Fruit fly (Drosophila melanogaster) whole organism, embryonic: Measurements from ENCODE around the gene CG31752.

ENCODE experiments used
- Atf3 ChIP-seq: fragments of 200-800 bp; sonication (Bioruptor generic); optimal IDR thresholded peaks from 3 replicates; lab custom pipeline; 2016; ENCODE audit warnings: missing biosample characterization, missing genetic modification characterization
- Bdp1 ChIP-seq: fragments of 200-800 bp; sonication (Bioruptor generic); optimal IDR thresholded peaks from 3 replicates; lab custom pipeline; 2016; ENCODE audit warnings: missing biosample characterization, missing genetic modification characterization
- Bgb ChIP-seq: fragments of 200-800 bp; sonication (Bioruptor generic); IDR thresholded peaks from 2 replicates; pipeline ENCODE4 v1.3.6; 2022; ENCODE audit warnings: missing biosample characterization, missing genetic modification characterization; ENCODE audit not compliant: partially characterized antibody
- CG11398 ChIP-seq: fragments of 200-800 bp; sonication (Bioruptor generic); optimal IDR thresholded peaks from 2 replicates; lab custom pipeline; 2016; ENCODE audit warnings: missing biosample characterization, missing genetic modification characterization
- CG12155 ChIP-seq: fragments of 200-800 bp; sonication (Bioruptor generic); optimal IDR thresholded peaks from 3 replicates; lab custom pipeline; 2016; ENCODE audit warnings: missing biosample characterization, missing genetic modification characterization
- CG12391 ChIP-seq: fragments of 200-800 bp; sonication (Bioruptor generic); optimal IDR thresholded peaks from 3 replicates; lab custom pipeline; 2018; ENCODE audit warnings: missing biosample characterization, mild to moderate bottlenecking, missing genetic modification characterization, moderate library complexity
- CG13775 ChIP-seq: fragments of 200-800 bp; sonication (Bioruptor generic); optimal IDR thresholded peaks from 3 replicates; lab custom pipeline; 2017; ENCODE audit warnings: missing biosample characterization, mild to moderate bottlenecking, missing genetic modification characterization
- CG13894 ChIP-seq: fragments of 200-800 bp; sonication (Bioruptor generic); optimal IDR thresholded peaks from 3 replicates; lab custom pipeline; 2018; ENCODE audit warnings: missing biosample characterization, mild to moderate bottlenecking, missing genetic modification characterization, moderate library complexity
- CG1832 ChIP-seq: fragments of 200-800 bp; sonication (Bioruptor generic); optimal IDR thresholded peaks from 2 replicates; lab custom pipeline; 2017; ENCODE audit warnings: missing biosample characterization, mild to moderate bottlenecking, missing genetic modification characterization, inconsistent platforms
- CG18476 ChIP-seq: fragments of 200-800 bp; sonication (Bioruptor generic); optimal IDR thresholded peaks from 2 replicates; lab custom pipeline; 2016; ENCODE audit warnings: missing biosample characterization, mild to moderate bottlenecking, missing genetic modification characterization
- CG2129 ChIP-seq: fragments of 200-800 bp; sonication (Bioruptor generic); IDR thresholded peaks from 2 replicates; pipeline ENCODE4 v1.3.6; 2022; ENCODE audit warnings: missing biosample characterization, missing genetic modification characterization; ENCODE audit not compliant: partially characterized antibody
- CG31365 ChIP-seq: fragments of 200-800 bp; sonication (Bioruptor generic); optimal IDR thresholded peaks from 2 replicates; lab custom pipeline; 2018; ENCODE audit warnings: missing biosample characterization, mild to moderate bottlenecking, missing genetic modification characterization
- CG42726 ChIP-seq: fragments of 200-800 bp; sonication (Bioruptor generic); IDR thresholded peaks from 2 replicates; pipeline ENCODE4 v1.3.6; 2022; ENCODE audit warnings: missing biosample characterization, missing genetic modification characterization; ENCODE audit not compliant: partially characterized antibody
- CG6175 ChIP-seq: fragments of 200-800 bp; sonication (Bioruptor generic); IDR thresholded peaks from 3 replicates; pipeline ENCODE4 v1.3.6; 2022; ENCODE audit warnings: missing biosample characterization, missing genetic modification characterization
- CG6791 ChIP-seq: fragments of 200-800 bp; sonication (Bioruptor generic); IDR thresholded peaks from 3 replicates; pipeline ENCODE4 v1.3.6; 2022; ENCODE audit warnings: missing biosample characterization, missing genetic modification characterization; ENCODE audit not compliant: partially characterized antibody
- CG7372 ChIP-seq: fragments of 200-800 bp; sonication (Bioruptor generic); IDR thresholded peaks from 2 replicates; pipeline ENCODE4 v1.3.6; 2022; ENCODE audit warnings: missing biosample characterization, missing genetic modification characterization
- CG7839 ChIP-seq: fragments of 200-800 bp; sonication (Bioruptor generic); optimal IDR thresholded peaks from 3 replicates; lab custom pipeline; 2018; ENCODE audit warnings: missing biosample characterization, mild to moderate bottlenecking, missing genetic modification characterization, moderate library complexity
- CG7928 ChIP-seq: fragments of 200-800 bp; sonication (Bioruptor generic); optimal IDR thresholded peaks from 2 replicates; lab custom pipeline; 2017; ENCODE audit warnings: missing biosample characterization, mild to moderate bottlenecking, missing genetic modification characterization
- CG8359 ChIP-seq: fragments of 200-800 bp; sonication (Bioruptor generic); optimal IDR thresholded peaks from 2 replicates; lab custom pipeline; 2017; ENCODE audit warnings: missing biosample characterization, mild to moderate bottlenecking, missing genetic modification characterization, borderline replicate concordance
- CG8765 ChIP-seq: fragments of 200-800 bp; sonication (Bioruptor generic); IDR thresholded peaks from 2 replicates; pipeline ENCODE4 v1.3.6; 2022; ENCODE audit warnings: missing biosample characterization, missing genetic modification characterization
- CG9817 ChIP-seq: fragments of 200-800 bp; sonication (Bioruptor generic); optimal IDR thresholded peaks from 2 replicates; lab custom pipeline; 2018; ENCODE audit warnings: missing biosample characterization, mild to moderate bottlenecking, missing genetic modification characterization, moderate library complexity
- Mad ChIP-seq: fragments of 200-800 bp; sonication (Bioruptor generic); optimal IDR thresholded peaks from 2 replicates; lab custom pipeline; 2016; ENCODE audit warnings: missing biosample characterization, missing genetic modification characterization
- Max ChIP-seq: fragments of 200-800 bp; sonication (Bioruptor generic); optimal IDR thresholded peaks from 2 replicates; lab custom pipeline; 2016; ENCODE audit warnings: missing biosample characterization, mild to moderate bottlenecking, missing genetic modification characterization
- Mrtf ChIP-seq: fragments of 200-800 bp; sonication (Bioruptor generic); IDR thresholded peaks from 3 replicates; pipeline ENCODE4 v1.3.6; 2022; ENCODE audit warnings: missing biosample characterization, missing genetic modification characterization
- NC2β ChIP-seq: fragments of 200-800 bp; sonication (Bioruptor generic); optimal IDR thresholded peaks from 2 replicates; lab custom pipeline; 2016; ENCODE audit warnings: missing biosample characterization, missing genetic modification characterization
- Ptx1 ChIP-seq: fragments of 200-800 bp; sonication (Bioruptor generic); IDR thresholded peaks from 2 replicates; pipeline ENCODE4 v1.3.6; 2022; ENCODE audit warnings: missing biosample characterization, missing genetic modification characterization
- Rx ChIP-seq: fragments of 200-800 bp; sonication (Bioruptor generic); IDR thresholded peaks from 2 replicates; pipeline ENCODE4 v1.3.6; 2022; ENCODE audit warnings: missing biosample characterization, missing genetic modification characterization
- Spps ChIP-seq: fragments of 200-800 bp; sonication (Bioruptor generic); optimal IDR thresholded peaks from 2 replicates; lab custom pipeline; 2018; ENCODE audit warnings: missing biosample characterization, mild to moderate bottlenecking, missing genetic modification characterization
- ab ChIP-seq: fragments of 200-800 bp; sonication (Bioruptor generic); optimal IDR thresholded peaks from 2 replicates; lab custom pipeline; 2016; ENCODE audit warnings: missing biosample characterization, missing genetic modification characterization
- al ChIP-seq: fragments of 200-800 bp; sonication (Bioruptor generic); IDR thresholded peaks from 2 replicates; pipeline ENCODE4 v1.3.6; 2022; ENCODE audit warnings: missing biosample characterization, missing genetic modification characterization
- amos ChIP-seq: fragments of 200-800 bp; sonication (Bioruptor generic); IDR thresholded peaks from 2 replicates; pipeline ENCODE4 v1.3.6; 2022; ENCODE audit warnings: missing biosample characterization, missing genetic modification characterization; ENCODE audit not compliant: partially characterized antibody
- aop ChIP-seq: fragments of 200-800 bp; sonication (Bioruptor generic); IDR thresholded peaks from 2 replicates; pipeline ENCODE4 v1.3.6; 2022; ENCODE audit warnings: missing biosample characterization, missing genetic modification characterization
- ash1 ChIP-seq: fragments of 200-800 bp; sonication (Bioruptor generic); optimal IDR thresholded peaks from 2 replicates; lab custom pipeline; 2018; ENCODE audit warnings: missing biosample characterization, mild to moderate bottlenecking, missing genetic modification characterization
- btn ChIP-seq: fragments of 200-800 bp; sonication (Bioruptor generic); optimal IDR thresholded peaks from 2 replicates; lab custom pipeline; 2016; ENCODE audit warnings: missing biosample characterization, missing genetic modification characterization
- grn ChIP-seq: fragments of 200-800 bp; sonication (Bioruptor generic); optimal IDR thresholded peaks from 3 replicates; lab custom pipeline; 2017; ENCODE audit warnings: missing biosample characterization, missing genetic modification characterization
- inv ChIP-seq: fragments of 200-800 bp; sonication (Bioruptor generic); IDR thresholded peaks from 2 replicates; pipeline ENCODE4 v1.3.6; 2022; ENCODE audit warnings: missing biosample characterization, missing genetic modification characterization; ENCODE audit not compliant: partially characterized antibody
- psq ChIP-seq: fragments of 200-800 bp; sonication (Bioruptor generic); optimal IDR thresholded peaks from 2 replicates; lab custom pipeline; 2017; ENCODE audit warnings: missing biosample characterization, missing genetic modification characterization
- ranshi ChIP-seq: fragments of 200-800 bp; sonication (Bioruptor generic); IDR thresholded peaks from 2 replicates; pipeline ENCODE4 v1.3.6; 2022; ENCODE audit warnings: missing biosample characterization, missing genetic modification characterization
- schlank ChIP-seq: fragments of 200-800 bp; sonication (Bioruptor generic); optimal IDR thresholded peaks from 2 replicates; lab custom pipeline; 2018; ENCODE audit warnings: missing biosample characterization, mild to moderate bottlenecking, missing genetic modification characterization
- slp2 ChIP-seq: fragments of 200-800 bp; sonication (Bioruptor generic); optimal IDR thresholded peaks from 2 replicates; lab custom pipeline; 2016; ENCODE audit warnings: missing biosample characterization, missing genetic modification characterization
- sna ChIP-seq: fragments of 200-800 bp; sonication (Bioruptor generic); IDR thresholded peaks from 2 replicates; pipeline ENCODE4 v1.3.6; 2022; ENCODE audit warnings: missing biosample characterization, missing genetic modification characterization; ENCODE audit not compliant: partially characterized antibody
- tin ChIP-seq: fragments of 200-800 bp; sonication (Bioruptor generic); optimal IDR thresholded peaks from 3 replicates; lab custom pipeline; 2016; ENCODE audit warnings: missing biosample characterization, missing genetic modification characterization
- tll ChIP-seq, 2 experiments: fragments of 200-800 bp in 1 of 2; fragments of >200 bp in 1 of 2; sonication (Bioruptor generic) in 1 of 2; optimal IDR thresholded peaks; 2 replicates each; lab custom pipeline; 2017 to 2019; ENCODE audit warnings: missing biosample characterization in 2 of 2, missing genetic modification characterization in 2 of 2, mild to moderate bottlenecking in 1 of 2, moderate library complexity in 1 of 2
- trh ChIP-seq: fragments of 200-800 bp; sonication (Bioruptor generic); optimal IDR thresholded peaks from 2 replicates; lab custom pipeline; 2016; ENCODE audit warnings: missing biosample characterization, missing genetic modification characterization
- unc-4 ChIP-seq: fragments of 200-800 bp; sonication (Bioruptor generic); IDR thresholded peaks from 2 replicates; pipeline ENCODE4 v1.3.6; 2022; ENCODE audit warnings: missing biosample characterization, missing genetic modification characterization; ENCODE audit not compliant: partially characterized antibody
- unpg ChIP-seq: fragments of 200-800 bp; sonication (Bioruptor generic); optimal IDR thresholded peaks from 3 replicates; lab custom pipeline; 2018; ENCODE audit warnings: missing biosample characterization, mild to moderate bottlenecking, missing genetic modification characterization, moderate library complexity
- yki ChIP-seq: fragments of >200 bp; optimal IDR thresholded peaks from 3 replicates; lab custom pipeline; 2018

Gene CG31752

dm6 chr2L:18858661-18859532 is 17.8 kb upstream of the CG31752 start, which contains the start of the genes CG10602 and mRpL13 (continued):
- no peak for TF ChIP-seq Mrtf (GFP tag; lab: Robert Waterston, UW)
- TF ChIP-seq inv (GFP tag; lab: Robert Waterston, UW), result no peak; the same call in 1 of the 2 replicates
- TF ChIP-seq CG12391 (tag; lab: Kevin White, UChicago), result peak; percentile 29
- 0 out of 2 replicates have a peak, but pooled peaks have one; percentile 13 for TF ChIP-seq unc-4 (GFP tag; lab: Robert Waterston, UW)
- no peak for TF ChIP-seq CG7928 (GFP tag; lab: Kevin White, UChicago)
- peak; percentile 25; the same call in 1 of the 2 replicates for TF ChIP-seq amos (GFP tag; lab: Robert Waterston, UW)
- TF ChIP-seq Mad (GFP tag; lab: Kevin White, UChicago), result peak; percentile 51
- peak; percentile 46 for TF ChIP-seq yki
- TF ChIP-seq aop (GFP tag; lab: Robert Waterston, UW), result no peak
- TF ChIP-seq unpg (GFP tag; lab: Kevin White, UChicago), result no peak
- TF ChIP-seq ab, result no peak
- TF ChIP-seq CG7839, result peak; percentile 5
- TF ChIP-seq Bgb, result peak; percentile 39; the same call in 1 of the 2 replicates
- TF ChIP-seq tin (GFP tag; lab: Kevin White, UChicago), result no peak
- no peak for TF ChIP-seq slp2 (GFP tag; lab: Kevin White, UChicago)
- TF ChIP-seq CG8765 (GFP tag; lab: Robert Waterston, UW), result no peak
- TF ChIP-seq CG31365 (tag; lab: Kevin White, UChicago), result peak; percentile 99

dm6 chr2L:18857635-18858059 is 16.5 kb upstream of the CG31752 start:
- TF ChIP-seq CG6791 (GFP tag; lab: Robert Waterston, UW), result no peak
- peak; percentile 91 for TF ChIP-seq CG7372
- peak; percentile 30 for TF ChIP-seq btn (GFP tag; lab: Kevin White, UChicago)
- peak; percentile 85 for TF ChIP-seq Bdp1 (GFP tag; lab: Kevin White, UChicago)
- peak; percentile 59 for TF ChIP-seq Max (GFP tag; lab: Kevin White, UChicago)
- no peak for TF ChIP-seq sna
- TF ChIP-seq Atf3 (GFP tag; lab: Kevin White, UChicago), result peak; percentile 81
- peak; percentile 68 for TF ChIP-seq CG8359
- peak; percentile 86 for TF ChIP-seq Rx
- TF ChIP-seq psq (GFP tag; lab: Kevin White, UChicago), result peak; percentile 74
- TF ChIP-seq Spps (tag; lab: Kevin White, UChicago), result peak; percentile 81
- no peak for TF ChIP-seq CG42726 (GFP tag; lab: Robert Waterston, UW)
- peak; percentile 89 for TF ChIP-seq al (GFP tag; lab: Robert Waterston, UW)
- TF ChIP-seq CG8765 (GFP tag; lab: Robert Waterston, UW), result peak; percentile 76
- peak; percentile 86 for TF ChIP-seq CG11398
- TF ChIP-seq inv (GFP tag; lab: Robert Waterston, UW), result no peak
- peak; percentile 87 for TF ChIP-seq CG13894 (tag; lab: Kevin White, UChicago)
- TF ChIP-seq CG12155 (GFP tag; lab: Kevin White, UChicago), result peak; percentile 89
- TF ChIP-seq CG6175, result peak; percentile 84; the same call in 2 of the 3 replicates
- peak; percentile 72 for TF ChIP-seq CG7928 (GFP tag; lab: Kevin White, UChicago)
- TF ChIP-seq CG9817 (tag; lab: Kevin White, UChicago), result peak; percentile 95
- peak; percentile 78 for TF ChIP-seq schlank (tag; lab: Kevin White, UChicago)
- no peak for TF ChIP-seq tll (GFP tag; optimal IDR thresholded peaks at IDR 0.05; lab: Kevin White, UChicago)
- TF ChIP-seq CG2129 (GFP tag; lab: Robert Waterston, UW), result no peak
- TF ChIP-seq CG13775 (GFP tag; lab: Kevin White, UChicago), result peak; percentile 87
- TF ChIP-seq NC2β, result peak; percentile 87
- peak; percentile 8 for TF ChIP-seq grn (GFP tag; lab: Kevin White, UChicago)
- TF ChIP-seq ash1 (GFP tag; lab: Kevin White, UChicago), result no peak
- peak; percentile 87 for TF ChIP-seq ranshi (GFP tag; lab: Robert Waterston, UW)
- peak; percentile 88 for TF ChIP-seq Ptx1 (GFP tag; lab: Robert Waterston, UW)
- TF ChIP-seq CG18476 (GFP tag; lab: Kevin White, UChicago), result peak; percentile 61
- no peak for TF ChIP-seq CG1832 (GFP tag; lab: Kevin White, UChicago)
- TF ChIP-seq trh (GFP tag; lab: Kevin White, UChicago), result peak; percentile 71
